Worm (Caenorhabditis elegans) whole organism, mixed stage, embryonic: ENCODE data around the gene F38E9.4.

ENCODE experiments used
- nhr-237 ChIP-seq: fragments of 150-350 bp; optimal IDR thresholded peaks from 2 replicates; lab custom pipeline; 2014; ENCODE audit warnings: missing biosample characterization, missing genetic modification characterization
- nhr-28 ChIP-seq: fragments of 150-350 bp; optimal IDR thresholded peaks from 2 replicates; lab custom pipeline; 2014; ENCODE audit warnings: missing biosample characterization, missing genetic modification characterization

DNA sequence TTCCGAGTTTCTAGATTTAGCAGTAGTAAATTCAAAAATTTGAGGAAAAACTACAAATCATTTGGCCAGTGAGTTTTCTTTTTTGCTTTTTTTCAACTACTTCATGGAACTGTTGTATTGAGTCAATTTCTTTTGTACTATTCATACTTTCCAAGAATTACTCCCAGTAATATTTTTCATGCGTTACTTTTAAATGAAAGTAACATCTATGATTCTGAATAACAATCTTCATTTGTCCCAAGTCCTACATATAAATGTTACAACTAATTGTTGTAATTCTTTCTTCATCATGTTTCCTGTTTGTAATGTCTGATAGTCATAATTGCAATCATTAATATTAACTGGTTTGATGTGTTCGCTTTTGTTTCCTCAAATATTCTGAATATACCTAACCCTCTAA is 8.1 kb upstream of the F38E9.4 start:
- TF ChIP-seq nhr-28 (tag; lab: Kevin White, UChicago) (no peak), nhr-237 (tag; lab: Kevin White, UChicago) (no peak)
